Worm (Caenorhabditis elegans) whole organism, L1 larva: ENCODE measurements around the gene K01B6.4.

Source experiments
- aly-2 ChIP-seq: fragments of 150-350 bp; optimal IDR thresholded peaks from 2 replicates; lab custom pipeline; 2014; ENCODE audit warnings: missing biosample characterization, missing genetic modification characterization
- ces-1 ChIP-seq: fragments of 150-350 bp; optimal IDR thresholded peaks from 2 replicates; lab custom pipeline; 2014; ENCODE audit warnings: missing biosample characterization, missing genetic modification reagents, missing genetic modification characterization
- jun-1 ChIP-seq: fragments of 150-350 bp; optimal IDR thresholded peaks from 2 replicates; lab custom pipeline; 2014; ENCODE audit warnings: missing biosample characterization, missing genetic modification reagents, missing genetic modification characterization
- lin-13 ChIP-seq: fragments of 150-350 bp; optimal IDR thresholded peaks from 2 replicates; lab custom pipeline; 2014; ENCODE audit warnings: missing biosample characterization, missing genetic modification reagents, missing genetic modification characterization
- lin-39 ChIP-seq: fragments of 150-350 bp; optimal IDR thresholded peaks from 2 replicates; lab custom pipeline; 2014; ENCODE audit warnings: missing biosample characterization, missing genetic modification reagents, missing genetic modification characterization
- nhr-12 ChIP-seq: sonication (generic microtip); optimal IDR thresholded peaks from 2 replicates; lab custom pipeline; 2017; ENCODE audit warnings: missing biosample characterization, missing genetic modification characterization
- unc-30 ChIP-seq: sonication (generic microtip); optimal IDR thresholded peaks from 2 replicates; lab custom pipeline; 2017; ENCODE audit warnings: missing biosample characterization, missing genetic modification characterization

ce11 chrIII:9254988-9255387, 42.3 kb downstream of the K01B6.4 start:
- TF ChIP-seq lin-39: no peak
- TF ChIP-seq lin-13: no peak
- TF ChIP-seq aly-2 (tag; lab: Kevin White, UChicago): no peak
- TF ChIP-seq unc-30 (tag; lab: Kevin White, UChicago): no peak
- no peak for TF ChIP-seq jun-1
- TF ChIP-seq nhr-12 (tag; lab: Kevin White, UChicago): no peak
- no peak for TF ChIP-seq ces-1
